Worm (Caenorhabditis elegans) whole organism, L3 larva: Measurements from ENCODE around the gene lys-4.

Experiments used
- R02D3.7 ChIP-seq: fragments of 150-350 bp; optimal IDR thresholded peaks from 2 replicates; lab custom pipeline; 2014; ENCODE audit warnings: missing biosample characterization, missing genetic modification characterization
- ama-1 ChIP-seq: fragments of 150-350 bp; optimal IDR thresholded peaks from 2 replicates; lab custom pipeline; 2018
- ceh-16 ChIP-seq: sonication (generic microtip); optimal IDR thresholded peaks from 2 replicates; lab custom pipeline; 2017; ENCODE audit warnings: missing biosample characterization, missing genetic modification characterization
- ceh-82 ChIP-seq: fragments of 150-350 bp; optimal IDR thresholded peaks from 2 replicates; lab custom pipeline; 2014; ENCODE audit warnings: missing biosample characterization, missing genetic modification characterization
- egl-27 ChIP-seq: sonication (generic microtip); optimal IDR thresholded peaks from 4 replicates; lab custom pipeline; 2017; ENCODE audit warnings: missing biosample characterization, missing genetic modification reagents, missing genetic modification characterization
- egl-5 ChIP-seq: fragments of 150-350 bp; optimal IDR thresholded peaks from 2 replicates; lab custom pipeline; 2017; ENCODE audit warnings: missing biosample characterization, missing genetic modification reagents, missing genetic modification characterization, inconsistent platforms
- elt-2 ChIP-seq: sonication (generic microtip); optimal IDR thresholded peaks from 2 replicates; lab custom pipeline; 2016; ENCODE audit warnings: missing genetic modification reagents, mild to moderate bottlenecking, missing genetic modification characterization, missing compliant biosample characterization
- elt-3 ChIP-seq, 3 experiments: fragments of 150-350 bp in 1 of 3; sonication (generic microtip) in 2 of 3; optimal IDR thresholded peaks; 2 replicates in 2 of 3; 4 replicates in 1 of 3; lab custom pipeline; 2014 to 2017; ENCODE audit warnings: missing biosample characterization in 3 of 3, missing genetic modification characterization in 3 of 3
- fos-1 ChIP-seq: fragments of 150-350 bp; optimal IDR thresholded peaks from 2 replicates; lab custom pipeline; 2014; ENCODE audit warnings: missing biosample characterization, missing genetic modification characterization
- jun-1 ChIP-seq: fragments of 150-350 bp; optimal IDR thresholded peaks from 2 replicates; lab custom pipeline; 2014; ENCODE audit warnings: missing biosample characterization, missing genetic modification reagents, missing genetic modification characterization
- lin-15B ChIP-seq: fragments of 150-350 bp; optimal IDR thresholded peaks from 2 replicates; lab custom pipeline; 2014; ENCODE audit warnings: missing biosample characterization, missing genetic modification characterization
- lin-39 ChIP-seq: fragments of 150-350 bp; optimal IDR thresholded peaks from 2 replicates; lab custom pipeline; 2018; ENCODE audit warnings: missing biosample characterization, missing genetic modification reagents, missing genetic modification characterization
- lsy-12 ChIP-seq: sonication (generic microtip); optimal IDR thresholded peaks from 2 replicates; lab custom pipeline; 2016; ENCODE audit warnings: mild to moderate bottlenecking, missing genetic modification characterization, missing compliant biosample characterization
- mdl-1 ChIP-seq: fragments of 150-350 bp; optimal IDR thresholded peaks from 2 replicates; lab custom pipeline; 2014; ENCODE audit warnings: missing biosample characterization, missing genetic modification characterization
- nfya-1 ChIP-seq: sonication (generic microtip); optimal IDR thresholded peaks from 2 replicates; lab custom pipeline; 2017; ENCODE audit warnings: missing genetic modification characterization, mild to moderate bottlenecking, missing compliant biosample characterization, antibody characterized with exemption, moderate library complexity; ENCODE audit not compliant: insufficient read depth
- nhr-11 ChIP-seq: fragments of 150-350 bp; optimal IDR thresholded peaks from 2 replicates; lab custom pipeline; 2014; ENCODE audit warnings: missing biosample characterization, missing genetic modification characterization
- nhr-23 ChIP-seq: fragments of 150-350 bp; optimal IDR thresholded peaks from 2 replicates; lab custom pipeline; 2014; ENCODE audit warnings: missing biosample characterization, missing genetic modification reagents, missing genetic modification characterization
- nhr-237 ChIP-seq: fragments of 150-350 bp; optimal IDR thresholded peaks from 2 replicates; lab custom pipeline; 2014; ENCODE audit warnings: missing biosample characterization, missing genetic modification characterization
- nhr-43 ChIP-seq: sonication (generic microtip); optimal IDR thresholded peaks from 2 replicates; lab custom pipeline; 2016; ENCODE audit warnings: mild to moderate bottlenecking, missing genetic modification characterization, missing compliant biosample characterization; ENCODE audit not compliant: poor library complexity, severe bottlenecking
- nhr-67 ChIP-seq: fragments of 150-350 bp; optimal IDR thresholded peaks from 2 replicates; lab custom pipeline; 2014; ENCODE audit warnings: missing biosample characterization, missing genetic modification characterization
- nhr-76 ChIP-seq: fragments of 150-350 bp; sonication (generic microtip); optimal IDR thresholded peaks from 5 replicates; lab custom pipeline; 2014; ENCODE audit warnings: missing biosample characterization, missing genetic modification characterization
- pha-4 ChIP-seq: fragments of 150-350 bp; optimal IDR thresholded peaks from 2 replicates; lab custom pipeline; 2014; ENCODE audit warnings: missing biosample characterization, missing genetic modification reagents, missing genetic modification characterization
- pqm-1 ChIP-seq: fragments of 150-350 bp; optimal IDR thresholded peaks from 2 replicates; lab custom pipeline; 2017; ENCODE audit warnings: missing biosample characterization, missing genetic modification characterization, inconsistent platforms
- skn-1 ChIP-seq: fragments of 150-350 bp; optimal IDR thresholded peaks from 2 replicates; lab custom pipeline; 2014; ENCODE audit warnings: missing biosample characterization, missing genetic modification characterization
- snpc-4 ChIP-seq: fragments of 150-350 bp; optimal IDR thresholded peaks from 2 replicates; lab custom pipeline; 2014; ENCODE audit warnings: missing biosample characterization, missing genetic modification characterization
- tbx-2 ChIP-seq: sonication (generic microtip); optimal IDR thresholded peaks from 2 replicates; lab custom pipeline; 2016; ENCODE audit warnings: mild to moderate bottlenecking, missing genetic modification characterization, missing compliant biosample characterization
- unc-39 ChIP-seq: sonication (generic microtip); optimal IDR thresholded peaks from 4 replicates; lab custom pipeline; 2017; ENCODE audit warnings: missing biosample characterization, missing genetic modification characterization
- unc-62 ChIP-seq: fragments of 150-350 bp; sonication (generic microtip); optimal IDR thresholded peaks from 4 replicates; lab custom pipeline; 2014; ENCODE audit warnings: missing biosample characterization, missing genetic modification reagents, missing genetic modification characterization
- zag-1 ChIP-seq: fragments of 150-350 bp; optimal IDR thresholded peaks from 2 replicates; lab custom pipeline; 2014; ENCODE audit warnings: missing biosample characterization, missing genetic modification characterization
- ztf-11 ChIP-seq: fragments of 150-350 bp; optimal IDR thresholded peaks from 2 replicates; lab custom pipeline; 2014; ENCODE audit warnings: missing biosample characterization, missing genetic modification characterization
- ztf-4 ChIP-seq: fragments of 150-350 bp; optimal IDR thresholded peaks from 2 replicates; lab custom pipeline; 2014; ENCODE audit warnings: missing biosample characterization, missing genetic modification characterization

lys-4 gene

DNA sequence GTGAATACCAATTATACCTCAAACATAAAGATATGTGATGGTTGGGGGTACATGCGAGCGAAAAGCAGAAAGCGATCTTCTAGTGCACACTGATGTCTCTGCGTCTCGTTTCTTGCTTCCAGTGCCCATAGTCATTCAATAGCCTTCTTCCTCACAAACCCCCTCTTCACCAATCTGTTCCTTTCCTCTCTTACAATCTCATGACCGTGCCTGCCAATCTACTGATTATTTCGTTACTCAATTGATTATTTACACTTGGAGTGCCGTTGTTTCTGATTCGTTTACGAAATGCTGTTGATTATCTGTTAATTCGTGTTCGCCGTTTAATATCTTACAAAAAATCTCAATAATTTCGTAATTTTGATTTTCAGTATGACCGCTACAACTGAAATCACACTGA is 38.1 kb downstream of the lys-4 start:
- TF ChIP-seq zag-1 (tag; lab: Kevin White, UChicago) (no peak), elt-2 (tag; lab: Kevin White, UChicago) (peak; percentile 32)

DNA sequence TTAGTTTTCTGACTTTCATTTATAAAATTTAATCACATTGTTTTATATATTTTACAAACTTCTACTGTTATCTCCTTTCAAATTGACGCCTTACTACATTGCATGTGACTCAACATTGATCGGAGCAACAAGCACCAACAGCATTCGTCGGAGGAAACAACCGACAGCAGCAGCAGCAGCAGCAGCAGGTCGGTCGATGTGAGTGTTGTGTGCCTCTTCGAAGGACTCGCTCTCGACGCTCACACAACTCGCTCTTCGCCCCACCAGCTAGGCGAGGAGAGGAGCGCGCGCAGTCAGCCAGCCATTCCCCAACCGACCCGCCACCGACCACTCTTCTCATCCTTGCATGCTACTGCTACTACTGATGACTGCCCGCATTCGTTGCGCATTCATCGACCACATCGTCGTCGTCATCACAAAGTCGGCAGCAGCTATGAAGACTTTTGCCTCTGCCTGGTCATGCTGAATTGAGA is 39.0 kb downstream of the lys-4 start, which contains the start of gene F12F6.1:
Gene F12F6.1 (plus strand): TSS at position 51 of the 473 bp plus-strand sequence.
- TF ChIP-seq elt-2 (tag; lab: Kevin White, UChicago) (peak; percentile 36), tbx-2 (tag; lab: Kevin White, UChicago) (no peak), ceh-16 (tag; lab: Kevin White, UChicago) (no peak), nhr-23 (tag; lab: Kevin White, UChicago) (no peak), unc-39 (tag; lab: Kevin White, UChicago) (no peak), pha-4 (tag; lab: Kevin White, UChicago) (peak; percentile 43), skn-1 (peak; percentile 48), nhr-67 (tag; lab: Kevin White, UChicago) (no peak), ceh-82 (no peak), nfya-1 (tag; lab: Kevin White, UChicago) (peak; percentile 41)

DNA sequence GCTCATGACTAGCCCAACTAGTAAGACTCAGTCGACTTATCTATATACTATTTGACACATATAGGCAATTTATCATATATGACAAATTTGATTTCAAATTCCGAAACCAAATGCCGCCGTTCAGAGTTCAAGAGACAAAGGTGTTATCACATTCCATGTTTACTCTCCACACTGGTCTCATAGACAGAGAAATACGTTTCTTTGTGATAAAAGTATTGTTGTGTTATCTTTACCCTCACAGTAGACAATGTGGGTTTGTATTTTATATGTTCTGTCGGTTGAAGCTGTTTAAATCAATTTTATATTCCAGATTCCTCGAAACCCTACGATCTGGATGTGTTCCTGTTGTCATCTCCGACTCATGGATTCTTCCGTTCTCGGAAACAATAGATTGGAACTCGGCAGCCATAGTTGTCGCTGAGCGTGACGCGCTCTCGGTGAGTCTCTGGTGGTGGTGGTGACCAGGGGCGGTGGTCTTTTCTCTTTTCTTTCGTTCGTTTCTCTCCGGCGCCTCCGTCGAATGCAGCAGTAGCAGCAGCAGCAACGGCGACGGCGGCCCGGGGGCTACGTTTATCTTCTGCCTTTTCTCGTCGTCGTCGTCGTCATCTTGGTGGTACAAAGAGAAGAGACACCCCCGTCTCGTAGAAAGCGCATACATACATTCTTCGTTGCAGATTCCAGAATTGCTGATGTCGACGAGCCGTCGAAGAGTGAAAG is 40.4 kb downstream of the lys-4 start:
- peak; percentile 69 for TF ChIP-seq elt-2 (tag; lab: Kevin White, UChicago)
- peak; percentile 77 for TF ChIP-seq pqm-1 (tag; lab: Kevin White, UChicago)
- TF ChIP-seq pha-4 (tag; lab: Kevin White, UChicago): peak; percentile 19
- no peak for TF ChIP-seq lin-15B (tag; lab: Kevin White, UChicago)
- no peak for TF ChIP-seq egl-5 (tag; lab: Kevin White, UChicago)
- TF ChIP-seq, all 47 proteins: peak for 3

DNA sequence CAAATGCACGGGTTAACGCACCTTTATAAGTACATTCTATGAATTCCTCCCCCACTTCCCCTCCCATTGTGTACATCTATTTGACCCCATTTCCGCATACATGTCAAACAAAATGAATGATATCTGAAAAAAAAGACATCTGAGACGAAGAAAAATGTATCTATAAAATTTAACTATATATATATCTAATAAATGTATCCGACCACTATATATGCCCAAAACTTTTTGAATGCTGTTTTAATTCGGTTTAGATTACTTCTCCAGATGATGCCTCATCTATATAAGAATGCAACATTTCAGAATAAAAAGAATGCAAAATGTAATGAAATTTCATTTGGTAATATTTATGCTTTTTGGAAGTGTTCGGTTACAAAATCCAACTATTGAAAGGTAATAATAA is 44.5 kb downstream of the lys-4 start, which contains the start of gene rib-1:
Gene rib-1 (plus strand): TSS at position 301 of the 400 bp plus-strand sequence.
- no peak for TF ChIP-seq jun-1
- no peak for TF ChIP-seq R02D3.7 (tag; lab: Kevin White, UChicago)
- no peak for TF ChIP-seq nhr-237 (tag; lab: Kevin White, UChicago)
- no peak for TF ChIP-seq snpc-4 (tag; lab: Kevin White, UChicago)
- TF ChIP-seq nhr-67 (tag; lab: Kevin White, UChicago): no peak
- TF ChIP-seq mdl-1 (tag; lab: Kevin White, UChicago): no peak
- TF ChIP-seq nhr-76 (tag; lab: Kevin White, UChicago): no peak
- TF ChIP-seq ceh-16 (tag; lab: Kevin White, UChicago): no peak
- TF ChIP-seq ztf-4 (tag; lab: Kevin White, UChicago): no peak
- no peak for TF ChIP-seq elt-3 (tag; optimal IDR thresholded peaks at IDR 0.05; lab: Kevin White, UChicago)
- no peak for TF ChIP-seq egl-27 (tag; lab: Kevin White, UChicago)
- no peak for TF ChIP-seq fos-1 (tag; lab: Kevin White, UChicago)
- TF ChIP-seq pqm-1 (tag; lab: Kevin White, UChicago): no peak

DNA sequence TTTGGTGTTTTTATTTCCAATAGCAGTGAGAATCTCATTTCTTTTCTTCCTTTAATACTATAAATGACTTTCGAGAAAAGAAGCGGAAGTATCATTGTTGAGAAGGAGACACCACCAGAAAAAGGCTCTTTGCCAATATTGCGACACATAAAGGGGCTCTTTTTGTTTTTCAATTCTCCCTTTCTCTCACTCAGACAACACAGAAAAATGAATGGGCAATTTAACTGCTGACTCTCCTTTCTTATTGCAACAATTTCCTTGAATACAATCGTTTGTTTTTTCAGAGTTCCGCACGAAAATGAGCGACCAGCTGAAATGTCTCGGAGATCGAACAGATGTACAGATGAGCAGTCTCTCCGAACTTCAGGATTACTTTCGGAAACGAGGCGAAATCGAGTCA is 48.6 kb downstream of the lys-4 start:
- TF ChIP-seq egl-5 (tag; lab: Kevin White, UChicago) (peak; percentile 69), fos-1 (tag; lab: Kevin White, UChicago) (no peak)
- TF ChIP-seq, all 47 proteins: peak for 1

DNA sequence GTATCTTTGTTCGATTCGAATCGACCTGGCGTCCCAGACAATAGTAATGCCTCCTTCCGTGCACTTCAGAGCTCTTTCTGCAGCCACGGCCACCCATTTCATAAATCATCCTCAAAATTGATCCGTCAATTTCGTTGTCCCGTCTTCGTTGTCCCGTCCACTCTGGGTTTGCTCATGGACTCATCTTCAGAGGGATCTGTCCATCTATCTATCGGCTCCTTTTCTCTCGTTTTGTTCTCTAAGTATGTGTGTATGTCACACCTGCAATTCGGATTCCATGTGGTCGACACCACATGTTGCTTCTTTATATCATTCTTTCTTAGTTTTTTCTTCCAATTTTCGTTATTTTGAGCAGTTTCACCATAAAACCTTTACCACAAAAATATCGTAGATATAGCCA is 50.5 kb downstream of the lys-4 start:
- TF ChIP-seq ztf-11 (tag; lab: Kevin White, UChicago) (no peak), lin-39 (peak; percentile 12), unc-62 (GFP tag; lab: Kevin White, UChicago) (no peak), ceh-16 (tag; lab: Kevin White, UChicago) (no peak), nhr-11 (tag; lab: Kevin White, UChicago) (no peak), snpc-4 (tag; lab: Kevin White, UChicago) (no peak), nhr-43 (tag; lab: Kevin White, UChicago) (no peak), lsy-12 (tag; lab: Kevin White, UChicago) (no peak), ama-1 (lab: Kevin White, UChicago) (no peak), zag-1 (tag; lab: Kevin White, UChicago) (no peak), R02D3.7 (tag; lab: Kevin White, UChicago) (no peak), nfya-1 (tag; lab: Kevin White, UChicago) (peak; percentile 27)
